Worm (Caenorhabditis elegans): ENCODE measurements around the gene F55H2.5.

DNA sequence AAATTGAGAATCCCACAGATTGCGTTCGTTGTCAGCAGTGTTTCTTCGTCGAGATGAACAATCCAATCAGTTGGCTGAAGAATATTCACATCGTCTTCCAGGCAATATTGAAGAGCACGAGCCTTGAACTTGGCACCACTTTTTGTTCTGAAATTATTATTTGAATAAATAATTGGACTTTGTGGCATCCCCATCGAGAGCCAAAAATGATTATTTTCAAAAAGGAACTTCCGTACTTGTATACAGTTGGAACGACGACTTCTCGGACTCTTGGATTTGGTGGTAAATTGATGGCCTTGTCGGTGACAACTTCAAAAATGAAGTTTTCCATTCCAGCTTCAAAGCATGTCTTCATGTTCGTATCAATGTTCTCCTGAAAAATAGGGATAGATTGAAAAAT lies 39.3 kb upstream of the F55H2.5 start:
- TF ChIP-seq flt-1 (GFP tag; IDR thresholded peaks at IDR 0.05) = no peak
- TF ChIP-seq tab-1 (GFP tag; IDR thresholded peaks at IDR 0.05) = no peak
- TF ChIP-seq ztf-23 (GFP tag; IDR thresholded peaks at IDR 0.05) = no peak
